Worm (Caenorhabditis elegans) whole organism, mixed stage, embryonic: Measurements from ENCODE around the gene F26A1.9.

ENCODE experiments used
- M03D4.4 ChIP-seq: sonication (generic microtip); optimal IDR thresholded peaks from 2 replicates; lab custom pipeline; 2017; ENCODE audit warnings: mild to moderate bottlenecking, missing genetic modification characterization, missing compliant biosample characterization
- bed-3 ChIP-seq: fragments of 200-800 bp; sonication (Bioruptor generic); optimal IDR thresholded peaks from 3 replicates; lab custom pipeline; 2018; ENCODE audit warnings: mild to moderate bottlenecking, missing genetic modification characterization, moderate library complexity, missing compliant biosample characterization
- blmp-1 ChIP-seq: fragments of 150-350 bp; optimal IDR thresholded peaks from 2 replicates; lab custom pipeline; 2014; ENCODE audit warnings: missing biosample characterization, missing genetic modification characterization
- ceh-39 ChIP-seq: fragments of 150-350 bp; optimal IDR thresholded peaks from 2 replicates; lab custom pipeline; 2014; ENCODE audit warnings: missing biosample characterization, missing genetic modification characterization
- ceh-43 ChIP-seq: fragments of 200-800 bp; sonication (Bioruptor generic); optimal IDR thresholded peaks from 2 replicates; lab custom pipeline; 2018; ENCODE audit warnings: mild to moderate bottlenecking, missing genetic modification characterization, moderate library complexity, missing compliant biosample characterization
- ceh-83 ChIP-seq: fragments of 200-800 bp; sonication (Bioruptor generic); optimal IDR thresholded peaks from 2 replicates; lab custom pipeline; 2018; ENCODE audit warnings: mild to moderate bottlenecking, missing genetic modification characterization, missing compliant biosample characterization
- ces-1 ChIP-seq: fragments of 150-350 bp; optimal IDR thresholded peaks from 2 replicates; lab custom pipeline; 2014; ENCODE audit warnings: missing biosample characterization, missing genetic modification reagents, missing genetic modification characterization
- cnd-1 ChIP-seq: fragments of 200-800 bp; sonication (Bioruptor generic); optimal IDR thresholded peaks from 2 replicates; lab custom pipeline; 2018; ENCODE audit warnings: mild to moderate bottlenecking, missing genetic modification characterization, missing compliant biosample characterization
- drap-1 ChIP-seq: fragments of 200-800 bp; sonication (Bioruptor generic); optimal IDR thresholded peaks from 3 replicates; lab custom pipeline; 2018; ENCODE audit warnings: mild to moderate bottlenecking, missing genetic modification characterization, missing compliant biosample characterization
- elt-1 ChIP-seq: sonication (generic microtip); optimal IDR thresholded peaks from 2 replicates; lab custom pipeline; 2017; ENCODE audit warnings: missing genetic modification characterization, mild to moderate bottlenecking, missing compliant biosample characterization, antibody characterized with exemption, moderate library complexity, borderline replicate concordance; ENCODE audit not compliant: insufficient read depth
- elt-3 ChIP-seq: fragments of 150-350 bp; optimal IDR thresholded peaks from 2 replicates; lab custom pipeline; 2014; ENCODE audit warnings: missing biosample characterization, missing genetic modification characterization
- ham-2 ChIP-seq: fragments of 200-800 bp; sonication (Bioruptor generic); optimal IDR thresholded peaks from 2 replicates; lab custom pipeline; 2018; ENCODE audit warnings: mild to moderate bottlenecking, missing genetic modification characterization, missing compliant biosample characterization
- hlh-1 ChIP-seq: fragments of 150-350 bp; optimal IDR thresholded peaks from 2 replicates; lab custom pipeline; 2014; ENCODE audit warnings: missing biosample characterization, missing genetic modification reagents, missing genetic modification characterization
- lin-13 ChIP-seq: fragments of 150-350 bp; optimal IDR thresholded peaks from 2 replicates; lab custom pipeline; 2014; ENCODE audit warnings: missing biosample characterization, missing genetic modification characterization
- lin-32 ChIP-seq: fragments of 200-800 bp; sonication (Bioruptor generic); optimal IDR thresholded peaks from 2 replicates; lab custom pipeline; 2018; ENCODE audit warnings: mild to moderate bottlenecking, missing genetic modification characterization, missing compliant biosample characterization
- lsy-2 ChIP-seq: fragments of 150-350 bp; optimal IDR thresholded peaks from 2 replicates; lab custom pipeline; 2014; ENCODE audit warnings: missing biosample characterization, missing genetic modification characterization
- mab-5 ChIP-seq: fragments of 150-350 bp; optimal IDR thresholded peaks from 2 replicates; lab custom pipeline; 2014; ENCODE audit warnings: missing biosample characterization, missing genetic modification characterization
- mep-1 ChIP-seq: fragments of 150-350 bp; optimal IDR thresholded peaks from 2 replicates; lab custom pipeline; 2017; ENCODE audit warnings: missing biosample characterization, missing genetic modification reagents, missing genetic modification characterization, inconsistent platforms
- mls-2 ChIP-seq: sonication (generic microtip); optimal IDR thresholded peaks from 2 replicates; lab custom pipeline; 2016; ENCODE audit warnings: mild to moderate bottlenecking, missing genetic modification characterization, moderate library complexity, missing compliant biosample characterization
- nhr-12 ChIP-seq: fragments of 150-350 bp; optimal IDR thresholded peaks from 2 replicates; lab custom pipeline; 2014; ENCODE audit warnings: missing biosample characterization, missing genetic modification characterization
- nhr-2 ChIP-seq: fragments of 150-350 bp; optimal IDR thresholded peaks from 2 replicates; lab custom pipeline; 2014; ENCODE audit warnings: missing biosample characterization, missing genetic modification characterization
- nhr-28 ChIP-seq: fragments of 150-350 bp; optimal IDR thresholded peaks from 2 replicates; lab custom pipeline; 2014; ENCODE audit warnings: missing biosample characterization, missing genetic modification characterization
- nhr-76 ChIP-seq: sonication (generic microtip); optimal IDR thresholded peaks from 2 replicates; lab custom pipeline; 2017; ENCODE audit warnings: missing biosample characterization, missing genetic modification characterization
- pha-4 ChIP-seq: fragments of 150-350 bp; optimal IDR thresholded peaks from 2 replicates; lab custom pipeline; 2018; ENCODE audit warnings: missing biosample characterization, missing genetic modification reagents, missing genetic modification characterization
- snpc-4 ChIP-seq: fragments of 150-350 bp; optimal IDR thresholded peaks from 2 replicates; lab custom pipeline; 2014; ENCODE audit warnings: missing biosample characterization, missing genetic modification characterization
- tbx-8 ChIP-seq: fragments of 200-800 bp; sonication (Bioruptor generic); optimal IDR thresholded peaks from 2 replicates; lab custom pipeline; 2018; ENCODE audit warnings: mild to moderate bottlenecking, missing genetic modification characterization, moderate library complexity, missing compliant biosample characterization
- unc-120 ChIP-seq: sonication (generic microtip); optimal IDR thresholded peaks from 2 replicates; lab custom pipeline; 2017; ENCODE audit warnings: missing genetic modification characterization, missing compliant biosample characterization; ENCODE audit not compliant: poor library complexity, severe bottlenecking
- unc-62 ChIP-seq: fragments of 150-350 bp; optimal IDR thresholded peaks from 2 replicates; lab custom pipeline; 2014; ENCODE audit warnings: missing biosample characterization, missing genetic modification reagents, missing genetic modification characterization
- zip-8 ChIP-seq: fragments of 150-350 bp; optimal IDR thresholded peaks from 2 replicates; lab custom pipeline; 2014; ENCODE audit warnings: missing biosample characterization, missing genetic modification characterization
- ztf-11 ChIP-seq: fragments of 150-350 bp; optimal IDR thresholded peaks from 2 replicates; lab custom pipeline; 2014; ENCODE audit warnings: missing biosample characterization, missing genetic modification characterization

The F26A1.9 gene

DNA sequence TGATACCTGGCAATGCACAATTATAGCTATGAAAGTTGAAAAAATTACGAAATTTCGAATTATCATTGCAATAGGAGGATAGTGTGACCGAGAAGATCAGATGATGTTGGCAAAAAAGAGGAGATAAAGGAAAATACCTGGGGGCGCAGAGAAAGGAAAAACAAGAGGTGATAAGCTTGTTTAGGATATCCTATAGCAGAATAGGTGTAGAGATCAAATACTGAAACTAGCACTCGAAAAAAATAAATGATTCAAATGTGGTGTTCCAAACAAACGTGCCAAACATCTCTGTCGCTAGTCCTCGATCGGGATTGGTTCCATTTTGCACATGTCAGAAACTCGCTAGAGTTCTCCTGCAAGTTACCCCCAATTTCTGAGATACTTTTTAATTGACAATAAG is at the start of gene F26A1.9:
Gene F26A1.9 (minus strand): TSS at position 101 of the 400 bp plus-strand sequence.
- no peak for TF ChIP-seq mls-2
- TF ChIP-seq ceh-43 (GFP tag; lab: Kevin White, UChicago), result no peak
- no peak for TF ChIP-seq nhr-28
- no peak for TF ChIP-seq cnd-1
- TF ChIP-seq nhr-76 (tag; lab: Kevin White, UChicago), result no peak
- TF ChIP-seq snpc-4 (tag; lab: Kevin White, UChicago), result no peak
- no peak for TF ChIP-seq ceh-83 (GFP tag; lab: Kevin White, UChicago)
- TF ChIP-seq M03D4.4 (tag; lab: Kevin White, UChicago), result no peak
- no peak for TF ChIP-seq elt-3 (tag; lab: Kevin White, UChicago)
- no peak for TF ChIP-seq unc-62
- no peak for TF ChIP-seq nhr-12 (tag; lab: Kevin White, UChicago)
- TF ChIP-seq bed-3 (GFP tag; lab: Kevin White, UChicago), result no peak

- TF ChIP-seq pha-4 (tag; lab: Kevin White, UChicago), result peak; percentile 19
- TF ChIP-seq mep-1 (tag; lab: Kevin White, UChicago), result peak; percentile 50
- peak; percentile 37 for TF ChIP-seq lsy-2 (tag; lab: Kevin White, UChicago)
- no peak for TF ChIP-seq nhr-12 (tag; lab: Kevin White, UChicago)
Measured at ce11 chrIII:4878281-4878680, 48.9 kb upstream of the F26A1.9 start, which contains the start of the genes tost-1 and arx-6. tost-1 (minus strand) TSS chrIII:4878311. arx-6 (plus strand) TSS chrIII:4878658.

DNA sequence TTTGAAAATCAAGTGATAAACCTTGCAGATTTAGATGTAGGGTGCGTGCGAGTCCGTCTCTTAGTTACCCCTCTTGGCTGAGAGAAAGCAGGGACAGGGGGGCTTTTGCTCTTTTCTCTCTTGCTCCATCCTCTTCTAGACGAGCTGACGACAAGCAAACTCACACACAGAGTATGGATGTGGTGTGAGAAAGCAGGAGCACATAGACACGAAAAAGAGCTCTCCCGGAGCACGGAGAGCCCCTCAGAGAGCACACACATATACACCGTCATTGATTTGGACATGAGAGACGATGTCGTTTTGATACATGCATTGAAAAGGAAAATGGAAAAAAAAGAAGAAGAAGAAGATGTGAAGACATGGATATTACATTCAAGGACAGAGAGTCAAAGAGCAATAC is 46.3 kb upstream of the F26A1.9 start:
- TF ChIP-seq ces-1 (GFP tag; lab: Kevin White, UChicago), result peak; percentile 21
- TF ChIP-seq cnd-1, result no peak

DNA sequence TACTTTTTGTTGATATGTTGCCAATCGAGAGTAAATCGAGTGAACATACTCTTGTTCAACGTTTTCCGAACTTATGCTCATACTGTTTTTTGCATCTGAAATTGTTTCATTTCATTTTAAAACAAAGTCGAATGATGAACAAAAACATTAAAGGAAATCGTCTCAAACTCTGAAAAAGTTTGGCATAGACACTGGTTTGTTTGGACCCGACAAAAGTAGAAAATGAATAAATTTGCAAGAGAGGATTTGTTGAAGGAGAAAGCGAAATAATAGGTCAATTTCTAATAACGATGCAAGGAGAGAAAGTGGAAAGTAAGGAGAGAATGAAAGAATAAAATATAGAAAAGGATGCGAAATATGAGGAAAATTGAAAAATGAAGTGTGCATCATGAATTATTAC is 45.3 kb upstream of the F26A1.9 start, which contains the start of gene C35D10.12:
Gene C35D10.12 (minus strand): TSS at position 101 of the 400 bp plus-strand sequence.
- TF ChIP-seq nhr-2 (tag; lab: Kevin White, UChicago), result no peak
- TF ChIP-seq hlh-1 (tag; lab: Kevin White, UChicago), result no peak
- no peak for TF ChIP-seq elt-1 (tag; lab: Kevin White, UChicago)
- no peak for TF ChIP-seq ces-1 (GFP tag; lab: Kevin White, UChicago)
- TF ChIP-seq ceh-83 (GFP tag; lab: Kevin White, UChicago), result no peak
- TF ChIP-seq ztf-11, result no peak
- no peak for TF ChIP-seq tbx-8
- TF ChIP-seq elt-3 (tag; lab: Kevin White, UChicago), result no peak
- no peak for TF ChIP-seq ceh-43 (GFP tag; lab: Kevin White, UChicago)
- TF ChIP-seq drap-1 (GFP tag; lab: Kevin White, UChicago), result no peak
- TF ChIP-seq M03D4.4 (tag; lab: Kevin White, UChicago), result no peak
- no peak for TF ChIP-seq blmp-1 (tag; lab: Kevin White, UChicago)

ce11 chrIII:4873395-4873794 is 44.1 kb upstream of the F26A1.9 start:
- TF ChIP-seq zip-8 (tag; lab: Kevin White, UChicago) (no peak), cnd-1 (no peak), nhr-12 (tag; lab: Kevin White, UChicago) (no peak), elt-3 (tag; lab: Kevin White, UChicago) (no peak), tbx-8 (no peak), mls-2 (no peak)

ce11 chrIII:4870478-4870877 is 41.1 kb upstream of the F26A1.9 start, which contains the start of gene gipc-1:
gipc-1 (plus strand) TSS chrIII:4870778.
- no peak for TF ChIP-seq lin-32
- TF ChIP-seq nhr-28, result no peak
- no peak for TF ChIP-seq ceh-39 (tag; lab: Kevin White, UChicago)
- no peak for TF ChIP-seq nhr-12 (tag; lab: Kevin White, UChicago)
- no peak for TF ChIP-seq zip-8 (tag; lab: Kevin White, UChicago)

DNA sequence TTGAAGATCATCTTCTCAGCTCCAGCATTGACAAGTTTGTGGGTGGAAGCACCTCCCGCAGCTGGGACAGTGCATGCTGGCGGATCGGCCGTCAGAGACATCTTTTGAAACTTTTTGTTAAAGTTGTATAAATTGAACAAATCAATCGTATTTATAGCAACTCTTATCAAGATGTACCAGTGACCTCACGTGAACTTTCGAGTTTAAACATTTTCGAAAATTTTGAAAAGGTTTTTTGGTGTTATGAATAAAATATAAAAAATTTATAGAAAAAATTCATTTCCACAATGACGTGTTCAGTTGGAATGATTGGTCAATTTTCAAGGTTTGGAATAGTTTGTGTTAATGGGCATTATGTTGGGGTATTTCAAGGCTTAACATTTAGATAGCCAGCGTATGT is 39.3 kb upstream of the F26A1.9 start, which contains the start of the genes msd-4 and C35D10.3:
Gene msd-4 (minus strand): TSS at position 101 of the 400 bp plus-strand sequence.
Gene C35D10.3 (plus strand): TSS at position 279 of the 400 bp plus-strand sequence.
- TF ChIP-seq mep-1 (tag; lab: Kevin White, UChicago) (no peak), ceh-43 (GFP tag; lab: Kevin White, UChicago) (no peak), snpc-4 (tag; lab: Kevin White, UChicago) (no peak), mab-5 (no peak), nhr-76 (tag; lab: Kevin White, UChicago) (no peak), lin-13 (tag; lab: Kevin White, UChicago) (no peak), M03D4.4 (tag; lab: Kevin White, UChicago) (no peak), zip-8 (tag; lab: Kevin White, UChicago) (no peak), ces-1 (GFP tag; lab: Kevin White, UChicago) (no peak), unc-120 (tag; lab: Kevin White, UChicago) (no peak), ham-2 (GFP tag; lab: Kevin White, UChicago) (no peak), mls-2 (no peak)
